Fruit fly (Drosophila melanogaster): ENCODE data around the gene Kots.

The Kots gene

dm6 chr3R:14012478-14013146, 48.6 kb upstream of the Kots start (continued):
- peak; percentile 89 for TF ChIP-seq CG7357 (GFP tag; IDR thresholded peaks at IDR 0.05)
- TF ChIP-seq dimm (GFP tag; IDR thresholded peaks at IDR 0.05): peak; percentile 79
- peak; percentile 73 for TF ChIP-seq CG2875 (GFP tag; optimal IDR thresholded peaks at IDR 0.05)
- peak; percentile 18; the same call in 1 of the 2 replicates for TF ChIP-seq ato (GFP tag; IDR thresholded peaks at IDR 0.05; ENCODE audit: partially characterized antibody)
- TF ChIP-seq CG6175 (GFP tag; IDR thresholded peaks at IDR 0.05): peak; percentile 90
- peak; percentile 86 for TF ChIP-seq az2 (GFP tag; optimal IDR thresholded peaks at IDR 0.05)
- no peak for TF ChIP-seq abd-A (tag; optimal IDR thresholded peaks at IDR 0.05)
- TF ChIP-seq CG13424 (tag; optimal IDR thresholded peaks at IDR 0.05): peak; percentile 77
- peak; percentile 64 for TF ChIP-seq Sry-δ (GFP tag; optimal IDR thresholded peaks at IDR 0.05)
- TF ChIP-seq CG12659 (GFP tag; optimal IDR thresholded peaks at IDR 0.05): peak; percentile 79
- peak; percentile 92 for TF ChIP-seq C15 (GFP tag; IDR thresholded peaks at IDR 0.05)
- TF ChIP-seq CG17186 (GFP tag; optimal IDR thresholded peaks at IDR 0.05): peak; percentile 83
- TF ChIP-seq Hand (GFP tag; optimal IDR thresholded peaks at IDR 0.05): no peak
- TF ChIP-seq sr (GFP tag; IDR thresholded peaks at IDR 0.05): peak; percentile 87
- TF ChIP-seq CG16863 (GFP tag; optimal IDR thresholded peaks at IDR 0.05): peak; percentile 79
- peak; percentile 74 for TF ChIP-seq stwl (tag; optimal IDR thresholded peaks at IDR 0.05)
- peak; percentile 94 for TF ChIP-seq ken (GFP tag; IDR thresholded peaks at IDR 0.05)
- TF ChIP-seq CG2678 (tag; optimal IDR thresholded peaks at IDR 0.05): peak; percentile 95
- TF ChIP-seq dati (GFP tag; IDR thresholded peaks at IDR 0.05): peak; percentile 93
- peak; percentile 69 for TF ChIP-seq tio (GFP tag; optimal IDR thresholded peaks at IDR 0.05)
- TF ChIP-seq CG10366 (GFP tag; IDR thresholded peaks at IDR 0.05): peak; percentile 92
- TF ChIP-seq zen (tag; optimal IDR thresholded peaks at IDR 0.05): peak; percentile 94
- TF ChIP-seq Trl (optimal IDR thresholded peaks at IDR 0.05): no peak
- TF ChIP-seq Trl (GFP tag; optimal IDR thresholded peaks at IDR 0.05): peak; percentile 91
- peak; percentile 93 for TF ChIP-seq CG8765 (GFP tag; IDR thresholded peaks at IDR 0.05)
- peak; percentile 89 for TF ChIP-seq danr (GFP tag; IDR thresholded peaks at IDR 0.05)
- TF ChIP-seq CG7987 (GFP tag; optimal IDR thresholded peaks at IDR 0.05): peak; percentile 73
- peak; percentile 85 for TF ChIP-seq TFAM (GFP tag; optimal IDR thresholded peaks at IDR 0.05)
- TF ChIP-seq klu (GFP tag; IDR thresholded peaks at IDR 0.05): peak; percentile 84
- TF ChIP-seq her (GFP tag; optimal IDR thresholded peaks at IDR 0.05): peak; percentile 65
- TF ChIP-seq eyg (GFP tag; optimal IDR thresholded peaks at IDR 0.05): peak; percentile 58
- TF ChIP-seq sima (GFP tag; optimal IDR thresholded peaks at IDR 0.05): no peak
- peak; percentile 79 for TF ChIP-seq CG8944 (GFP tag; optimal IDR thresholded peaks at IDR 0.05)
- peak; percentile 90 for TF ChIP-seq CG14710 (tag; optimal IDR thresholded peaks at IDR 0.05)
- TF ChIP-seq CG7372 (GFP tag; IDR thresholded peaks at IDR 0.05): peak; percentile 91
- TF ChIP-seq CHES-1-like (GFP tag; optimal IDR thresholded peaks at IDR 0.05): peak; percentile 60
- TF ChIP-seq CG17385 (GFP tag; optimal IDR thresholded peaks at IDR 0.05): peak; percentile 78
- TF ChIP-seq CG32767 (GFP tag; IDR thresholded peaks at IDR 0.05): peak; percentile 87
- TF ChIP-seq Side (GFP tag; optimal IDR thresholded peaks at IDR 0.05): peak; percentile 95
- TF ChIP-seq CG15479 (GFP tag; optimal IDR thresholded peaks at IDR 0.05): no peak
- TF ChIP-seq sd (tag; optimal IDR thresholded peaks at IDR 0.05): peak; percentile 57
- TF ChIP-seq CG10147 (GFP tag; optimal IDR thresholded peaks at IDR 0.05): peak; percentile 81
- TF ChIP-seq lab (GFP tag; optimal IDR thresholded peaks at IDR 0.05): peak; percentile 94
- peak; percentile 73 for TF ChIP-seq p53 (GFP tag; optimal IDR thresholded peaks at IDR 0.05)
- peak; percentile 88 for TF ChIP-seq nom (GFP tag; optimal IDR thresholded peaks at IDR 0.05)
- peak; percentile 91 for TF ChIP-seq Fer1 (GFP tag; optimal IDR thresholded peaks at IDR 0.05)
- TF ChIP-seq Usf (GFP tag; optimal IDR thresholded peaks at IDR 0.05): peak; percentile 37
- peak; percentile 98 for TF ChIP-seq chm (GFP tag; IDR thresholded peaks at IDR 0.05)
- peak; percentile 85 for TF ChIP-seq CG15696 (tag; optimal IDR thresholded peaks at IDR 0.05)
- 0 out of 2 replicates have a peak, but pooled peaks have one; percentile 18 for TF ChIP-seq Dip2 (GFP tag; IDR thresholded peaks at IDR 0.05)
